Worm (Caenorhabditis elegans) whole organism, early embryonic: ENCODE measurements around the gene T28C6.11.

ENCODE experiments used
- F13C5.2 ChIP-seq: sonication (generic microtip); optimal IDR thresholded peaks from 2 replicates; lab custom pipeline; 2017; ENCODE audit warnings: mild to moderate bottlenecking, missing genetic modification characterization, inconsistent platforms, missing compliant biosample characterization
- ama-1 ChIP-seq: fragments of 150-350 bp; optimal IDR thresholded peaks from 2 replicates; lab custom pipeline; 2014
- ceh-36 ChIP-seq: sonication (generic microtip); optimal IDR thresholded peaks from 2 replicates; lab custom pipeline; 2016; ENCODE audit warnings: missing genetic modification characterization, inconsistent platforms, missing compliant biosample characterization
- pes-1 ChIP-seq: fragments of 200-800 bp; sonication (Bioruptor generic); IDR thresholded peaks from 2 replicates; pipeline ENCODE4 v1.3.6; 2022; ENCODE audit warnings: missing genetic modification reagents, missing genetic modification characterization, missing compliant biosample characterization
- sea-1 ChIP-seq: fragments of 200-800 bp; sonication (Bioruptor generic); conservative IDR thresholded peaks from 2 replicates; pipeline ENCODE4 v1.3.6; 2022; ENCODE audit warnings: missing genetic modification characterization, missing compliant biosample characterization
- tra-4 ChIP-seq: sonication (generic microtip); optimal IDR thresholded peaks from 2 replicates; lab custom pipeline; 2017; ENCODE audit warnings: missing genetic modification characterization, missing compliant biosample characterization

- TF ChIP-seq tra-4 (tag; lab: Kevin White, UChicago): no peak
- no peak for TF ChIP-seq ama-1 (lab: Kevin White, UChicago)
- TF ChIP-seq sea-1: no peak
- TF ChIP-seq pes-1 (GFP tag; lab: Robert Waterston, UW): no peak
- TF ChIP-seq F13C5.2: no peak
- TF ChIP-seq ceh-36 (tag; lab: Kevin White, UChicago): no peak
These were observed 5.9 kb upstream of the T28C6.11 start for ce11 chrIV:8845922-8846321.
